Worm (Caenorhabditis elegans) whole organism, late embryonic: ENCODE data around the gene rnp-4.

Experiments used
- C38D4.7 ChIP-seq: fragments of 200-800 bp; sonication (Bioruptor generic); optimal IDR thresholded peaks from 2 replicates; lab custom pipeline; 2018; ENCODE audit warnings: mild to moderate bottlenecking, missing genetic modification characterization, moderate library complexity, missing compliant biosample characterization
- ceh-14 ChIP-seq: sonication (generic microtip); optimal IDR thresholded peaks from 2 replicates; lab custom pipeline; 2016; ENCODE audit warnings: missing genotype, missing genetic modification characterization, missing compliant biosample characterization
- ceh-2 ChIP-seq: sonication (generic microtip); optimal IDR thresholded peaks from 2 replicates; lab custom pipeline; 2016; ENCODE audit warnings: missing genotype, missing genetic modification characterization, missing compliant biosample characterization
- ceh-48 ChIP-seq: sonication (generic microtip); optimal IDR thresholded peaks from 2 replicates; lab custom pipeline; 2016; ENCODE audit warnings: missing genetic modification characterization, inconsistent platforms, missing compliant biosample characterization
- fkh-10 ChIP-seq: fragments of 150-350 bp; optimal IDR thresholded peaks from 2 replicates; lab custom pipeline; 2014; ENCODE audit warnings: missing biosample characterization, missing genetic modification reagents, missing genetic modification characterization
- hlh-13 ChIP-seq: fragments of 200-800 bp; sonication (Bioruptor generic); optimal IDR thresholded peaks from 2 replicates; lab custom pipeline; 2018; ENCODE audit warnings: mild to moderate bottlenecking, missing genetic modification characterization, missing compliant biosample characterization
- nfya-1 ChIP-seq: sonication (generic microtip); optimal IDR thresholded peaks from 2 replicates; lab custom pipeline; 2017; ENCODE audit warnings: missing genetic modification characterization, mild to moderate bottlenecking, missing compliant biosample characterization, antibody characterized with exemption, moderate library complexity

- TF ChIP-seq nfya-1 (tag; lab: Kevin White, UChicago) (no peak), hlh-13 (no peak), ceh-14 (no peak), ceh-48 (tag; lab: Kevin White, UChicago) (no peak), ceh-2 (tag; lab: Kevin White, UChicago) (no peak), fkh-10 (no peak), C38D4.7 (GFP tag; lab: Kevin White, UChicago) (no peak)
These were observed 29.2 kb downstream of the rnp-4 start for ce11 chrIII:4435262-4435661.
